Worm (Caenorhabditis elegans): ENCODE measurements around the gene ant-1.3.

- no peak for TF ChIP-seq aly-2 (tag; optimal IDR thresholded peaks at IDR 0.05)
- TF ChIP-seq sdz-12 (GFP tag; optimal IDR thresholded peaks at IDR 0.05) = no peak
- TF ChIP-seq zag-1 (tag; optimal IDR thresholded peaks at IDR 0.05) = no peak
- TF ChIP-seq mxl-3 (GFP tag; optimal IDR thresholded peaks at IDR 0.05) = no peak
- TF ChIP-seq dpl-1 (GFP tag; optimal IDR thresholded peaks at IDR 0.05) = no peak
- TF ChIP-seq nhr-11 (tag; optimal IDR thresholded peaks at IDR 0.05) = no peak
- no peak for TF ChIP-seq unc-39 (tag; optimal IDR thresholded peaks at IDR 0.05)
- no peak for TF ChIP-seq unc-62 (GFP tag; optimal IDR thresholded peaks at IDR 0.05 in 1 of 2)
- no peak for TF ChIP-seq unc-62 (tag; optimal IDR thresholded peaks at IDR 0.05)
- no peak for TF ChIP-seq ama-1 (optimal IDR thresholded peaks at IDR 0.05)
- TF ChIP-seq ZK546.5 (tag; optimal IDR thresholded peaks at IDR 0.05) = no peak
- TF ChIP-seq R02D3.7 (tag; optimal IDR thresholded peaks at IDR 0.05) = no peak
- TF ChIP-seq dmd-6 (GFP tag; IDR thresholded peaks at IDR 0.05) = no peak
Measured at ce11 chrIV:9742883-9743282, 33.8 kb upstream of the ant-1.3 start, which contains the start of gene C28D4.7.

Measured in whole organism, L4 larva.